Fruit fly (Drosophila melanogaster) whole organism, wandering third instar larva: ENCODE results near the gene Gr93c.

Source experiments
- Abd-B ChIP-seq: fragments of >200 bp; optimal IDR thresholded peaks from 2 replicates; lab custom pipeline; 2017; ENCODE audit warnings: missing biosample characterization, missing genetic modification characterization
- Dif ChIP-seq: fragments of 200-275, 200-300 bp; sonication (Bioruptor generic); optimal IDR thresholded peaks from 2 replicates; lab custom pipeline; 2018; ENCODE audit warnings: missing biosample characterization, missing genetic modification characterization; ENCODE audit not compliant: partially characterized antibody
- Hr83 ChIP-seq: fragments of 200-300 bp; sonication (Bioruptor generic); optimal IDR thresholded peaks from 2 replicates; lab custom pipeline; 2016; ENCODE audit warnings: missing biosample characterization, mild to moderate bottlenecking, missing genetic modification characterization, moderate library complexity; ENCODE audit not compliant: poor library complexity, severe bottlenecking
- Jra ChIP-seq: sonication (Bioruptor generic); optimal IDR thresholded peaks from 2 replicates; lab custom pipeline; 2016; ENCODE audit warnings: missing biosample characterization, missing genetic modification characterization
- Myc ChIP-seq: fragments of >200 bp; optimal IDR thresholded peaks from 2 replicates; lab custom pipeline; 2017
- Sp1 ChIP-seq: fragments of 200-800 bp; sonication (Bioruptor generic); optimal IDR thresholded peaks from 3 replicates; lab custom pipeline; 2019; ENCODE audit warnings: missing biosample characterization, mild to moderate bottlenecking, missing genetic modification characterization, moderate library complexity
- Vsx2 ChIP-seq: fragments of 200-300, 225-300 bp; sonication (Bioruptor generic); optimal IDR thresholded peaks from 2 replicates; lab custom pipeline; 2018; ENCODE audit warnings: missing biosample characterization, missing genetic modification characterization; ENCODE audit not compliant: partially characterized antibody
- dmrt93B ChIP-seq: fragments of 200-800 bp; sonication (Bioruptor generic); optimal IDR thresholded peaks from 2 replicates; lab custom pipeline; 2018; ENCODE audit warnings: missing biosample characterization, mild to moderate bottlenecking, missing genetic modification characterization
- rgr ChIP-seq: fragments of 200-800 bp; sonication (Bioruptor generic); optimal IDR thresholded peaks from 3 replicates; lab custom pipeline; 2016; ENCODE audit warnings: missing biosample characterization, mild to moderate bottlenecking, missing genetic modification characterization
- sv ChIP-seq: fragments of 200-800 bp; sonication (Bioruptor generic); optimal IDR thresholded peaks from 3 replicates; lab custom pipeline; 2016; ENCODE audit warnings: missing biosample characterization, missing genetic modification characterization
- usp ChIP-seq: fragments of >200 bp; optimal IDR thresholded peaks from 2 replicates; lab custom pipeline; 2017; ENCODE audit warnings: missing biosample characterization, missing genetic modification characterization

- TF ChIP-seq Vsx2 (no peak), rgr (no peak), Jra (no peak), sv (GFP tag; lab: Kevin White, UChicago) (no peak), usp (no peak), Myc (lab: Kevin White, UChicago) (no peak), Hr83 (GFP tag; lab: Kevin White, UChicago) (no peak), dmrt93B (GFP tag; lab: Kevin White, UChicago) (no peak), Sp1 (no peak), Dif (no peak), Abd-B (GFP tag; lab: Kevin White, UChicago) (no peak)
Observed at dm6 chr3R:21871348-21871940, 26.4 kb upstream of the Gr93c start.
